Worm (Caenorhabditis elegans): ENCODE measurements around the gene wrt-4.

ce11 chrX:15799595-15799994, 42.5 kb upstream of the wrt-4 start, which contains the start of gene Y7A5A.6:
- TF ChIP-seq daf-12 (tag; optimal IDR thresholded peaks at IDR 0.05): no peak
- TF ChIP-seq fos-1 (tag; optimal IDR thresholded peaks at IDR 0.05): no peak

All from whole organism, L3 larva.